Worm (Caenorhabditis elegans) whole organism, L1 larva: Measurements from ENCODE around the gene C34E10.9.
A peak's percentile ranks its signal among the peaks of the same experiment; 100 is the strongest.

Experiments used
- ceh-63 ChIP-seq: fragments of 200-800 bp; sonication (Bioruptor generic); optimal IDR thresholded peaks from 2 replicates; lab custom pipeline; 2018; ENCODE audit warnings: mild to moderate bottlenecking, missing genetic modification characterization, missing compliant biosample characterization
- ceh-82 ChIP-seq, 3 experiments: fragments of 150-350 bp in 1 of 3; sonication (generic microtip) in 2 of 3; optimal IDR thresholded peaks; 2 replicates each; lab custom pipeline; 2014 to 2017; ENCODE audit warnings: missing biosample characterization in 3 of 3, missing genetic modification characterization in 3 of 3
- egl-27 ChIP-seq, 2 experiments: fragments of 150-350 bp in 1 of 2; sonication (generic microtip); optimal IDR thresholded peaks; 3 replicates each; lab custom pipeline; 2017 to 2018; ENCODE audit warnings: missing biosample characterization in 2 of 2, missing genetic modification characterization in 2 of 2, missing genetic modification reagents in 2 of 2
- jun-1 ChIP-seq: fragments of 150-350 bp; optimal IDR thresholded peaks from 2 replicates; lab custom pipeline; 2014; ENCODE audit warnings: missing biosample characterization, missing genetic modification reagents, missing genetic modification characterization
- swsn-7 ChIP-seq: sonication (generic microtip); optimal IDR thresholded peaks from 2 replicates; lab custom pipeline; 2016; ENCODE audit warnings: missing genetic modification characterization, missing compliant biosample characterization
- unc-86 ChIP-seq: sonication (generic microtip); optimal IDR thresholded peaks from 2 replicates; lab custom pipeline; 2016; ENCODE audit warnings: missing genetic modification characterization, missing compliant biosample characterization
- ztf-11 ChIP-seq, 2 experiments: sonication (generic microtip); optimal IDR thresholded peaks; 2 replicates each; lab custom pipeline; 2016 to 2017; ENCODE audit warnings: missing genetic modification characterization in 2 of 2, missing biosample characterization in 1 of 2, missing compliant biosample characterization in 1 of 2

ce11 chrIII:5227831-5228467 is 35.2 kb downstream of the C34E10.9 start, which contains the start of the genes C34E10.12, C34E10.10 and atp-2:
- TF ChIP-seq ceh-63 (no peak), swsn-7 (tag; lab: Kevin White, UChicago) (peak; percentile 88), ztf-11 (tag; optimal IDR thresholded peaks at IDR 0.05; lab: Kevin White, UChicago) (peak in 1 of 2 experiments; percentile 52), egl-27 (tag; optimal IDR thresholded peaks at IDR 0.05; lab: Kevin White, UChicago) (no peak), unc-86 (tag; lab: Kevin White, UChicago) (peak; percentile 84), jun-1 (peak; percentile 73), ceh-82 (tag; optimal IDR thresholded peaks at IDR 0.05; lab: Kevin White, UChicago) (peak; percentile 70 to 95 (median 73))
